Worm (Caenorhabditis elegans): ENCODE results near the gene F14F8.14.

Gene F14F8.14

DNA sequence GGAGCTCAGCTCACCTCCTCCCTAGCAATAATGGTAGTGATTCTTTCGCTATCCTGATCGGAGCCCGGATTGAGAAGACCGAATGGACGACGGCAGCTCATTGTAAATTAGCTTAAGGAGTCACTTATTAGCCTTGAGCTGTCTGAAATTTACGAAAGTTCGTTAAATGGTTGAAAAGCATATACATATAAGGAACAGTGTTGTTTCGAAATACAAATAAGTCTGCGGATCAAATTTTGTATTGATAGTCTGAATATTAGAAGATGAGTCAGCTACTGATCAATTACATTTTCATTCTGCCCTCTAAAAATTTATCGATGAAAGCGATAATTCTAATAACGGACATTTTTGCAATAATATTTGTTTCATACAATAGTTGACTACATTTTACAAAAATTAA lies at the start of gene F14F8.14:
TSS of gene F14F8.14 (minus strand) at position 101 of the 400 bp plus-strand sequence.
- TF ChIP-seq W03F9.2 (tag; optimal IDR thresholded peaks at IDR 0.05) = no peak
- no peak for TF ChIP-seq him-1 (tag; optimal IDR thresholded peaks at IDR 0.05)
- no peak for TF ChIP-seq dao-5 (tag; optimal IDR thresholded peaks at IDR 0.05)

DNA sequence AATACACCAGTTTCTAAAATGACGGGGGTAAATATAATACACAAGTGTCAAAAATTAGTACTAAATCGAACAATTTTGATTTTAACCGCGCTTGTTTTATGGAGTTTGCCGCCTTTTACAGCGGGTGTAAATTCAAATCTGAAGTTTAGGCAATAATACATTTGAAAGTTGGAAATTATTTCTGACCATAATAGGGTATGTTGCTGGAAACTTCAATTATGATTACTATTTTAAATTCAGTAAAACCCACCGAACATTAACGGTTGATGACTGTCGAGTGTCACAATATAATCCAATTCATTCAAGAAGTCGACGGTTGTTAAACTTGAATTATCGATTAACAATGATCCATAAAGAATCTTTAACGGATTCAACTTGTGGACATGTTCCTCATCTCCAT lies 47.2 kb upstream of the F14F8.14 start:
- no peak for TF ChIP-seq W03F9.2 (tag; optimal IDR thresholded peaks at IDR 0.05)
- no peak for TF ChIP-seq him-1 (tag; optimal IDR thresholded peaks at IDR 0.05)
- TF ChIP-seq dao-5 (tag; optimal IDR thresholded peaks at IDR 0.05) = no peak

DNA sequence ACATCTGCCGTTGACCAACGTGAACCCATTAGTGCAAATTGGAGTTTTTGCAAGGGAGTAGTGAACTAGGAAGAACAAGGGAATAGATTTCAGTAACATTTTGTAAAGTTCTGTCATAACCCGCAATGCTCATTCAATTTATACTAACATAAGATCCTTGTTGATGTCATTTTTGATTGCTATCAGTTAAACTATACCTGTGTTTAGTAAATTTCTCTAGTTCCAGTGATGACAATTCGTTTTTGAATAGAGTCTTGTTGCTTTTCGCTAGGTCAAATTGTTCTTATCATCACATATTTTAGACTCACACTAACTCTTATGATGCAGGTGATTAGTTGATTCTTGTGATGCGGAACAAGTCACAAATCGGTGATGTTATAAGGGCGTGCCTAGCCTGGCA lies 40.0 kb upstream of the F14F8.14 start, which contains the start of gene clec-9:
TSS of gene clec-9 (minus strand) at position 101 of the 400 bp plus-strand sequence.
- TF ChIP-seq him-1 (tag; optimal IDR thresholded peaks at IDR 0.05) = no peak
- TF ChIP-seq dao-5 (tag; optimal IDR thresholded peaks at IDR 0.05) = no peak
- TF ChIP-seq W03F9.2 (tag; optimal IDR thresholded peaks at IDR 0.05) = no peak

ce11 chrV:16699752-16700259 lies 33.3 kb upstream of the F14F8.14 start, which contains the start of gene Y70C5C.1:
Y70C5C.1 (plus strand) TSS chrV:16700209.
- TF ChIP-seq him-1 (tag; optimal IDR thresholded peaks at IDR 0.05) = no peak
- TF ChIP-seq W03F9.2 (tag; optimal IDR thresholded peaks at IDR 0.05) = no peak
- no peak for TF ChIP-seq dao-5 (tag; optimal IDR thresholded peaks at IDR 0.05)

DNA sequence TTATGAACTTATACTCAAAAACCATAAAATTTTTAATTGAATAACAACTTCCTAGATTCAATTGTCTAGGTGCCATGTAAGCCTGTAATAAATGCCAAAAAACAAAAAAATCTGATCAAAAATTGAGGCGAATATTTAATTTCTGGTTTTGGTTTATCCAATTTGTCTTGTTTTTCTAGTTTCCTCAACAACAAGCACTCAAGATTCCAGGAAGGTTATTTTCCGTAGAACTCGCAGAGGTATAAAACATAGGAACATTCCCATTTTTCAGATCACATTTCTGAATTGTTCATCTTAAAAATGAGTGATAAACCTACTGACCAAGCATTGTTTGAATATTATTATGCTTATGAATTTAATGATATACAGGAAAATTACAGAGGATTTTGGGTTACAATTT lies 30.6 kb upstream of the F14F8.14 start, which contains the start of gene srw-41:
TSS of gene srw-41 (plus strand) at position 301 of the 400 bp plus-strand sequence.
- TF ChIP-seq dao-5 (tag; optimal IDR thresholded peaks at IDR 0.05) (no peak), him-1 (tag; optimal IDR thresholded peaks at IDR 0.05) (no peak), W03F9.2 (tag; optimal IDR thresholded peaks at IDR 0.05) (no peak)

- no peak for TF ChIP-seq him-1 (tag; optimal IDR thresholded peaks at IDR 0.05)
Measured at ce11 chrV:16695499-16695898, 29.0 kb upstream of the F14F8.14 start.

DNA sequence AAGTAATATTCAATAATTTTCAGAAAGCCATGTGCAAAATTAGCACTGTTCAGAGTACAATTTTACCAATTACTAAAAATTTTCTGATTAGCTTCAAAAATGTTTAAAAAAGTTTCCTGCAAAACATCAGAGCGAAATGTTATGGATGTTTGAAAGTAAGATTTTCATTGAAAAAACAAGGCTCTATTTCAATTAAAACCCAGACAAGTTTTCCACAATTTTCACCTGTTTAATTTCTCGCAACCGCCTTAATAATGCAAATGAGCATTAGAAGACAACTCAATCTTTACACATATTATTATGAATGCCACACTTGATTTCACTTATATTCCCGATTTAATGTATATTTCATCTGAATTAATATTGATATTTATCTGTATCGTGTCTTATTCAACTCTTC lies 28.0 kb upstream of the F14F8.14 start, which contains the start of gene srz-101:
TSS of gene srz-101 (plus strand) at position 301 of the 400 bp plus-strand sequence.
- TF ChIP-seq him-1 (tag; optimal IDR thresholded peaks at IDR 0.05) = no peak
- no peak for TF ChIP-seq W03F9.2 (tag; optimal IDR thresholded peaks at IDR 0.05)
- TF ChIP-seq dao-5 (tag; optimal IDR thresholded peaks at IDR 0.05) = no peak

DNA sequence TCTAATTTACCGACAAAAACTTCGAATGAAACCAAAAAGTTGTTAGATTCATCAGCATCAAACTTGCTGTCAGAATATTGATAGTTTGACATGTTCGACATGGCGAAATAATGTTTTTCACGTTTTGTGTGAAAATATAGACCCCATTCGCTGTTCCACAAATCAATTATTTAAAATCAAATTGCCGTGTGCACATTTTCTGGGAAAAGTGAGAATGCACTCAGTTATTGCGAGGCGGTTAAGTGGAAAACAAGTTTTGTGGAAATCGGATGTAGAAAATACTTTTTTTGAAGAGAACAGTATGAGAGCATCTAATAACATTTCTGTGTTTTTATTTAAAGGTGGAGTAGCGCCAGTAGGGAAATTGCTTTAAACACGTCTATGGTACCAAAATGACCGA lies 27.2 kb upstream of the F14F8.14 start, which contains the start of gene srw-42:
TSS of gene srw-42 (minus strand) at position 101 of the 400 bp plus-strand sequence.
- no peak for TF ChIP-seq W03F9.2 (tag; optimal IDR thresholded peaks at IDR 0.05)
- no peak for TF ChIP-seq dao-5 (tag; optimal IDR thresholded peaks at IDR 0.05)
- no peak for TF ChIP-seq him-1 (tag; optimal IDR thresholded peaks at IDR 0.05)

DNA sequence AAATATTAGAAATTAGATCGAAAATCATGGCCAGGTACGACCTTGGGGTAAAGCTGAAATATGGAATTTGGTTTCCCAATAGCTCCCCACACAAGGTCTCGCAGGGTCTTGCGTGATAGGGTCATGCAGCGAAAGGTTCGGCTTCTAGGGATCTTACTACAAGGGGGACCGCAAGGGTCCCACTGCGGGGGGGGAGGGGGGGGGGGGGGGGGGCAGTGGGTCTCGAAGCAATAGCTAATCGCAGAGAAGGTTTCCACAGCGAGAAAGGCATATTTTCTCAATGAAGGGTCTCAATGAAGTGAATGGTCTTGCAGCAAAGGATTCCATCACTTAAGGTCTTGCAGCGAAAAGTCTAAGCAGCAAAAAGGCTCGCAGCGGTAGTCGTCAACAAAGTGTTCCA lies 26.4 kb upstream of the F14F8.14 start:
- TF ChIP-seq dao-5 (tag; optimal IDR thresholded peaks at IDR 0.05) = no peak
- TF ChIP-seq him-1 (tag; optimal IDR thresholded peaks at IDR 0.05) = no peak
- TF ChIP-seq W03F9.2 (tag; optimal IDR thresholded peaks at IDR 0.05) = no peak

DNA sequence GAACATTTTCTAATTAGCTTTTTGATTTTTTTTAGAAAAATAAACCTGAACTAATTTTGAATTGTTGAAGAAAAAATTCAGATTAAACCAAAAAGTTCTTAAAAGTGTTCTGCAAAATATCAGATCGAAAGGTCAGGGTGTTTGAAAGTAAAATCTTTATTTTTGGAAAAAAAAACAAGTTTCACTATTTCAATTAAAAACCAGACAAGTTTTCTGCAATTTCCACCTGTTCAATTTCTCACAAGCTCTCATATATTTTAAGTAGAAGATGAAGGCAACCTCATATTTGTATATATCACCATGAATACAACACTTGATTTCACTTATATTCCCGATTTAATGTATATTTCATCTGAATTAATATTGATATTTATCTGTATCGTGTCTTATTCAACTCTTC lies 20.7 kb upstream of the F14F8.14 start, which contains the start of gene srz-102:
TSS of gene srz-102 (plus strand) at position 301 of the 400 bp plus-strand sequence.
- TF ChIP-seq him-1 (tag; optimal IDR thresholded peaks at IDR 0.05) (no peak), W03F9.2 (tag; optimal IDR thresholded peaks at IDR 0.05) (no peak), dao-5 (tag; optimal IDR thresholded peaks at IDR 0.05) (no peak)

DNA sequence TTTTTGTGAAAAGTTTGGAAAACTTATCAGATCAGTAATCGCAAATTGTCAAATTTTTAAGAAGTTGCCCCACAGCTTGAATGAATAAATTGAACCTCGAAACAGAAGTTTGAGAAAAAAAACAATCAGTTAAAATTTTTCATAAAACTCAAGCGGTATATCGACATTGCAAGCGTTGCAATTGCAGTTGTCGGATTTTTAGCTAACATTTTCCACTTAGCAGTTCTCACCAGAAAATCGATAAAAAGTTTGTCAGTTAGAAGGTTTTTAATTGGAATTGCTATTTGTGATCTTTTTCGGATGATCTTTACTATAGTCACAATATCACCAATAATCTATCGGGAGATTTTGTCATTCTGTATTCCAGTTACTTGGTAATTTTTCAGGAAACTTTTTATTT lies 19.2 kb upstream of the F14F8.14 start, which contains the start of gene srw-43:
TSS of gene srw-43 (plus strand) at position 301 of the 400 bp plus-strand sequence.
- TF ChIP-seq him-1 (tag; optimal IDR thresholded peaks at IDR 0.05) (no peak), dao-5 (tag; optimal IDR thresholded peaks at IDR 0.05) (no peak), W03F9.2 (tag; optimal IDR thresholded peaks at IDR 0.05) (no peak)

- TF ChIP-seq W03F9.2 (tag; optimal IDR thresholded peaks at IDR 0.05) (no peak), him-1 (tag; optimal IDR thresholded peaks at IDR 0.05) (no peak), dao-5 (tag; optimal IDR thresholded peaks at IDR 0.05) (no peak)
Measured at ce11 chrV:16683359-16683758, 16.8 kb upstream of the F14F8.14 start.

- TF ChIP-seq dao-5 (tag; optimal IDR thresholded peaks at IDR 0.05) (no peak), W03F9.2 (tag; optimal IDR thresholded peaks at IDR 0.05) (no peak), him-1 (tag; optimal IDR thresholded peaks at IDR 0.05) (no peak)
Measured at ce11 chrV:16682886-16683285, 16.3 kb upstream of the F14F8.14 start, which contains the start of gene srw-36. srw-36 (plus strand) TSS chrV:16683186.

ce11 chrV:16679981-16680380 lies 13.4 kb upstream of the F14F8.14 start, which contains the start of gene srw-44:
srw-44 (plus strand) TSS chrV:16680281.
- TF ChIP-seq W03F9.2 (tag; optimal IDR thresholded peaks at IDR 0.05) = no peak
- no peak for TF ChIP-seq him-1 (tag; optimal IDR thresholded peaks at IDR 0.05)
- no peak for TF ChIP-seq dao-5 (tag; optimal IDR thresholded peaks at IDR 0.05)

- no peak for TF ChIP-seq him-1 (tag; optimal IDR thresholded peaks at IDR 0.05)
- no peak for TF ChIP-seq W03F9.2 (tag; optimal IDR thresholded peaks at IDR 0.05)
- TF ChIP-seq dao-5 (tag; optimal IDR thresholded peaks at IDR 0.05) = no peak
Measured at ce11 chrV:16679237-16679636, 12.7 kb upstream of the F14F8.14 start, which contains the start of gene srz-103. srz-103 (minus strand) TSS chrV:16679337.

Data from whole organism, L4/young adult.